Worm (Caenorhabditis elegans): ENCODE data around the gene Y34B4A.7.

The Y34B4A.7 gene

DNA sequence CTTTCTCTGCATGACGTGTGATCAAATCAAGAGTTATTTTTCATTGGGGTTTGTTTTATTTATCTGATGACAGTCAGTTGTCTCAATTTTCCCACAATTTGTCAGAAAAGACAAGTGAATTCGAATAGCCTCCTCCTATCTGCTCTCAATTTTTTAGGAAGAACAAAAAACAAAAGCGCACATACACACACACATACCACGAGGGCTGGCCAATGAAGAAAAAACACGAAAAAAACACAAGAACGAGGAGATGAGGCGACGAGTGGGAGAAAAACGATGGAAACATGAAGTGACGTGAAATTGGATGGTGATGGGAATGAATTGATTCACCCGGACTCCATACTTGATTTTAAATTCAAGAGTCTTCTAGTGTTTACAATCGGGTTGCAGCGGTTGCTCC lies 49.7 kb downstream of the Y34B4A.7 start:
- peak; percentile 61 for TF ChIP-seq nhr-129 (tag; optimal IDR thresholded peaks at IDR 0.05)
- TF ChIP-seq nhr-21 (tag; optimal IDR thresholded peaks at IDR 0.05), result no peak
